Worm (Caenorhabditis elegans) whole organism, late embryonic: Measurements from ENCODE around the gene T24H7.8.
A peak's percentile ranks its signal among the peaks of the same experiment; 100 is the strongest.

ENCODE experiments used
- C08G9.2 ChIP-seq: sonication (generic microtip); optimal IDR thresholded peaks from 2 replicates; lab custom pipeline; 2016; ENCODE audit warnings: mild to moderate bottlenecking, missing genetic modification characterization, moderate library complexity, missing compliant biosample characterization
- C38D4.7 ChIP-seq: fragments of 200-800 bp; sonication (Bioruptor generic); optimal IDR thresholded peaks from 2 replicates; lab custom pipeline; 2018; ENCODE audit warnings: mild to moderate bottlenecking, missing genetic modification characterization, moderate library complexity, missing compliant biosample characterization
- F13H6.1 ChIP-seq: sonication (generic microtip); optimal IDR thresholded peaks from 2 replicates; lab custom pipeline; 2016; ENCODE audit warnings: missing genetic modification characterization, missing compliant biosample characterization
- K02D7.2 ChIP-seq: sonication (generic microtip); optimal IDR thresholded peaks from 2 replicates; lab custom pipeline; 2017; ENCODE audit warnings: mild to moderate bottlenecking, missing genetic modification characterization, missing compliant biosample characterization
- K09A11.1 ChIP-seq: sonication (generic microtip); optimal IDR thresholded peaks from 2 replicates; lab custom pipeline; 2017; ENCODE audit warnings: antibody characterized with exemption, mild to moderate bottlenecking, missing genetic modification characterization, missing compliant biosample characterization; ENCODE audit not compliant: insufficient read depth
- T23F11.4 ChIP-seq: fragments of 200-800 bp; sonication (Bioruptor generic); optimal IDR thresholded peaks from 2 replicates; lab custom pipeline; 2018; ENCODE audit warnings: mild to moderate bottlenecking, missing genetic modification characterization, missing compliant biosample characterization
- Y22D7AL.16 ChIP-seq: sonication (generic microtip); optimal IDR thresholded peaks from 2 replicates; lab custom pipeline; 2016; ENCODE audit warnings: missing genetic modification characterization, missing compliant biosample characterization
- ahr-1 ChIP-seq: sonication (generic microtip); optimal IDR thresholded peaks from 2 replicates; lab custom pipeline; 2016; ENCODE audit warnings: missing genetic modification characterization, missing compliant biosample characterization
- ama-1 ChIP-seq: fragments of 150-350 bp; optimal IDR thresholded peaks from 2 replicates; lab custom pipeline; 2014
- ceh-14 ChIP-seq: sonication (generic microtip); optimal IDR thresholded peaks from 2 replicates; lab custom pipeline; 2016; ENCODE audit warnings: missing genotype, missing genetic modification characterization, missing compliant biosample characterization
- ceh-2 ChIP-seq: sonication (generic microtip); optimal IDR thresholded peaks from 2 replicates; lab custom pipeline; 2016; ENCODE audit warnings: missing genotype, missing genetic modification characterization, missing compliant biosample characterization
- ceh-22 ChIP-seq: sonication (generic microtip); optimal IDR thresholded peaks from 2 replicates; lab custom pipeline; 2017; ENCODE audit warnings: missing biosample characterization, missing genetic modification characterization
- ceh-30 ChIP-seq: fragments of 150-350 bp; optimal IDR thresholded peaks from 2 replicates; lab custom pipeline; 2014; ENCODE audit warnings: missing biosample characterization, missing genetic modification characterization
- ceh-31 ChIP-seq: sonication (generic microtip); optimal IDR thresholded peaks from 2 replicates; lab custom pipeline; 2016; ENCODE audit warnings: missing genetic modification characterization, missing compliant biosample characterization
- ceh-45 ChIP-seq: fragments of 200-800 bp; sonication (Bioruptor generic); IDR thresholded peaks from 2 replicates; pipeline ENCODE4 v1.3.6; 2022; ENCODE audit warnings: missing genetic modification reagents, missing genetic modification characterization, missing compliant biosample characterization
- ceh-48 ChIP-seq: sonication (generic microtip); optimal IDR thresholded peaks from 2 replicates; lab custom pipeline; 2016; ENCODE audit warnings: missing genetic modification characterization, inconsistent platforms, missing compliant biosample characterization
- ceh-6 ChIP-seq: fragments of 200-800 bp; sonication (Bioruptor generic); optimal IDR thresholded peaks from 2 replicates; lab custom pipeline; 2018; ENCODE audit warnings: mild to moderate bottlenecking, missing genetic modification characterization, missing compliant biosample characterization
- ceh-9 ChIP-seq: sonication (generic microtip); optimal IDR thresholded peaks from 2 replicates; lab custom pipeline; 2016; ENCODE audit warnings: mild to moderate bottlenecking, missing genetic modification characterization, inconsistent platforms, missing compliant biosample characterization
- che-1 ChIP-seq: sonication (generic microtip); optimal IDR thresholded peaks from 2 replicates; lab custom pipeline; 2016; ENCODE audit warnings: mild to moderate bottlenecking, missing genetic modification characterization, missing compliant biosample characterization
- dve-1 ChIP-seq: sonication (generic microtip); optimal IDR thresholded peaks from 2 replicates; lab custom pipeline; 2017; ENCODE audit warnings: antibody characterized with exemption, mild to moderate bottlenecking, missing genetic modification characterization, missing compliant biosample characterization
- elt-2 ChIP-seq: sonication (generic microtip); optimal IDR thresholded peaks from 2 replicates; lab custom pipeline; 2016; ENCODE audit warnings: missing genetic modification reagents, missing genetic modification characterization, missing compliant biosample characterization
- elt-4 ChIP-seq: sonication (generic microtip); optimal IDR thresholded peaks from 2 replicates; lab custom pipeline; 2016; ENCODE audit warnings: missing genetic modification characterization, missing compliant biosample characterization
- ets-4 ChIP-seq: sonication (generic microtip); optimal IDR thresholded peaks from 2 replicates; lab custom pipeline; 2016; ENCODE audit warnings: missing genetic modification characterization, missing compliant biosample characterization
- eyg-1 ChIP-seq: sonication (generic microtip); optimal IDR thresholded peaks from 2 replicates; lab custom pipeline; 2016; ENCODE audit warnings: missing genotype, missing genetic modification characterization, missing compliant biosample characterization
- fax-1 ChIP-seq: sonication (generic microtip); optimal IDR thresholded peaks from 2 replicates; lab custom pipeline; 2016; ENCODE audit warnings: missing genotype, missing genetic modification characterization, missing compliant biosample characterization
- fkh-10 ChIP-seq: fragments of 150-350 bp; optimal IDR thresholded peaks from 2 replicates; lab custom pipeline; 2014; ENCODE audit warnings: missing biosample characterization, missing genetic modification reagents, missing genetic modification characterization
- fkh-6 ChIP-seq: sonication (generic microtip); optimal IDR thresholded peaks from 2 replicates; lab custom pipeline; 2016; ENCODE audit warnings: missing genetic modification characterization, missing compliant biosample characterization
- gmeb-2 ChIP-seq: sonication (generic microtip); optimal IDR thresholded peaks from 2 replicates; lab custom pipeline; 2016; ENCODE audit warnings: missing genetic modification characterization, inconsistent platforms, missing compliant biosample characterization
- hlh-15 ChIP-seq: sonication (generic microtip); optimal IDR thresholded peaks from 2 replicates; lab custom pipeline; 2016; ENCODE audit warnings: missing genetic modification characterization, missing compliant biosample characterization
- hlh-30 ChIP-seq: sonication (generic microtip); optimal IDR thresholded peaks from 2 replicates; lab custom pipeline; 2017; ENCODE audit warnings: antibody characterized with exemption, missing genetic modification characterization, missing compliant biosample characterization; ENCODE audit not compliant: insufficient read depth
- hlh-6 ChIP-seq: sonication (generic microtip); optimal IDR thresholded peaks from 2 replicates; lab custom pipeline; 2016; ENCODE audit warnings: missing genotype, missing genetic modification characterization, missing compliant biosample characterization
- hlh-8 ChIP-seq: sonication (generic microtip); optimal IDR thresholded peaks from 2 replicates; lab custom pipeline; 2016; ENCODE audit warnings: missing genotype, missing genetic modification characterization, missing compliant biosample characterization
- lin-11 ChIP-seq: fragments of 200-800 bp; sonication (Bioruptor generic); optimal IDR thresholded peaks from 2 replicates; lab custom pipeline; 2018; ENCODE audit warnings: mild to moderate bottlenecking, missing genetic modification characterization, missing compliant biosample characterization
- madf-2 ChIP-seq: sonication (generic microtip); optimal IDR thresholded peaks from 2 replicates; lab custom pipeline; 2017; ENCODE audit warnings: missing genetic modification characterization, missing compliant biosample characterization
- nfya-1 ChIP-seq: sonication (generic microtip); optimal IDR thresholded peaks from 2 replicates; lab custom pipeline; 2017; ENCODE audit warnings: missing genetic modification characterization, mild to moderate bottlenecking, missing compliant biosample characterization, antibody characterized with exemption, moderate library complexity
- nhr-232 ChIP-seq: sonication (generic microtip); optimal IDR thresholded peaks from 2 replicates; lab custom pipeline; 2016; ENCODE audit warnings: missing genetic modification characterization, missing compliant biosample characterization
- npax-4 ChIP-seq: sonication (generic microtip); optimal IDR thresholded peaks from 2 replicates; lab custom pipeline; 2016; ENCODE audit warnings: missing genetic modification characterization, missing compliant biosample characterization
- odd-2 ChIP-seq: sonication (generic microtip); optimal IDR thresholded peaks from 2 replicates; lab custom pipeline; 2017; ENCODE audit warnings: antibody characterized with exemption, mild to moderate bottlenecking, missing genetic modification characterization, missing compliant biosample characterization
- pag-3 ChIP-seq: sonication (generic microtip); optimal IDR thresholded peaks from 2 replicates; lab custom pipeline; 2016; ENCODE audit warnings: missing compliant biosample characterization, missing genetic modification characterization, borderline replicate concordance
- pax-1 ChIP-seq: fragments of 150-350 bp; optimal IDR thresholded peaks from 2 replicates; lab custom pipeline; 2014; ENCODE audit warnings: missing biosample characterization, missing genetic modification characterization
- pha-2 ChIP-seq: sonication (generic microtip); optimal IDR thresholded peaks from 2 replicates; lab custom pipeline; 2017; ENCODE audit warnings: mild to moderate bottlenecking, missing genetic modification characterization, missing compliant biosample characterization
- pqm-1 ChIP-seq: sonication (generic microtip); optimal IDR thresholded peaks from 2 replicates; lab custom pipeline; 2016; ENCODE audit warnings: missing genetic modification characterization, missing compliant biosample characterization
- pros-1 ChIP-seq: fragments of 150-350 bp; optimal IDR thresholded peaks from 2 replicates; lab custom pipeline; 2014; ENCODE audit warnings: missing biosample characterization, missing genetic modification reagents, missing genetic modification characterization
- rnt-1 ChIP-seq: sonication (generic microtip); optimal IDR thresholded peaks from 2 replicates; lab custom pipeline; 2016; ENCODE audit warnings: missing genetic modification characterization, missing compliant biosample characterization
- sdc-2 ChIP-seq: sonication (generic microtip); optimal IDR thresholded peaks from 2 replicates; lab custom pipeline; 2016; ENCODE audit warnings: missing genotype, missing genetic modification characterization, missing compliant biosample characterization
- sox-2 ChIP-seq: fragments of 200-800 bp; sonication (Bioruptor generic); IDR thresholded peaks from 2 replicates; pipeline ENCODE4 v1.3.6; 2022; ENCODE audit warnings: missing genetic modification reagents, missing genetic modification characterization, missing compliant biosample characterization
- sox-4 ChIP-seq: sonication (generic microtip); optimal IDR thresholded peaks from 2 replicates; lab custom pipeline; 2017; ENCODE audit warnings: mild to moderate bottlenecking, missing genetic modification characterization, inconsistent platforms, missing compliant biosample characterization
- syd-9 ChIP-seq: sonication (generic microtip); optimal IDR thresholded peaks from 2 replicates; lab custom pipeline; 2016; ENCODE audit warnings: mild to moderate bottlenecking, missing genetic modification characterization, moderate library complexity, missing compliant biosample characterization
- tbx-7 ChIP-seq: sonication (generic microtip); optimal IDR thresholded peaks from 2 replicates; lab custom pipeline; 2016; ENCODE audit warnings: missing genotype, missing genetic modification characterization, missing compliant biosample characterization
- ttx-3 ChIP-seq: sonication (generic microtip); optimal IDR thresholded peaks from 2 replicates; lab custom pipeline; 2016; ENCODE audit warnings: missing genetic modification reagents, missing genetic modification characterization, missing compliant biosample characterization
- unc-42 ChIP-seq: sonication (generic microtip); optimal IDR thresholded peaks from 2 replicates; lab custom pipeline; 2016; ENCODE audit warnings: missing genotype, missing genetic modification characterization, missing compliant biosample characterization
- unc-55 ChIP-seq: sonication (generic microtip); optimal IDR thresholded peaks from 2 replicates; lab custom pipeline; 2017; ENCODE audit warnings: missing biosample characterization, missing genetic modification reagents, missing genetic modification characterization
- unc-86 ChIP-seq: sonication (generic microtip); optimal IDR thresholded peaks from 2 replicates; lab custom pipeline; 2016; ENCODE audit warnings: missing genetic modification characterization, missing compliant biosample characterization
- zip-5 ChIP-seq: sonication (generic microtip); optimal IDR thresholded peaks from 2 replicates; lab custom pipeline; 2016; ENCODE audit warnings: missing genetic modification characterization, missing compliant biosample characterization

T24H7.8 gene

DNA sequence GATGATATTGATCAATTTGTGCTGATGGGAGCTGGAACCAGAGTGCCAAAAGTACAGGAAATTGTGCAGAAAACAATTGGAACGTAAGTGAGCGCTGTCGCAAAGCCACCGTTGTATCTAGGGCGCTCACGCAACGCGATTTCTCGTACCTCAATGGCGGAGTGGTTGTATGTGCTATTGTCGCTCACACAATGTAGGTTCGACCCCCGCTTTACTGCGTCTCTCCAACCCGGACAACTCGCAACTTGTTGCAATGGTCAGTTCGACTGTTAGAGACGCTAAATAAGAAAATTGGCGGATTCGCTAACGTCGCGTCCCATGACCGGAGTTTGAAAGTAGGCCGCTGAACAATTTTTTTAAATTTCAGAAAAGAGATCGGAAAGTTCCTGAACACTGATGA, 6.6 kb downstream of the T24H7.8 start:
- TF ChIP-seq ahr-1 (tag; lab: Kevin White, UChicago) (peak; percentile 68), unc-55 (no peak), fkh-10 (GFP tag; lab: Kevin White, UChicago) (no peak), ceh-14 (tag; lab: Kevin White, UChicago) (peak; percentile 24), pag-3 (no peak), npax-4 (tag; lab: Kevin White, UChicago) (peak; percentile 61), dve-1 (tag; lab: Kevin White, UChicago) (peak; percentile 76), ttx-3 (tag; lab: Kevin White, UChicago) (peak; percentile 42), pqm-1 (tag; lab: Kevin White, UChicago) (peak; percentile 20), F13H6.1 (peak; percentile 40), ama-1 (no peak), K09A11.1 (peak; percentile 25), gmeb-2 (tag; lab: Kevin White, UChicago) (peak; percentile 45), ceh-48 (tag; lab: Kevin White, UChicago) (peak; percentile 61), rnt-1 (tag; lab: Kevin White, UChicago) (peak; percentile 42), hlh-8 (no peak), tbx-7 (tag; lab: Kevin White, UChicago) (no peak), fkh-6 (tag; lab: Kevin White, UChicago) (peak; percentile 87), odd-2 (tag; lab: Kevin White, UChicago) (no peak), nfya-1 (tag; lab: Kevin White, UChicago) (no peak), nhr-232 (tag; lab: Kevin White, UChicago) (peak; percentile 75), ceh-22 (tag; lab: Kevin White, UChicago) (no peak), zip-5 (tag; lab: Kevin White, UChicago) (peak; percentile 26), fax-1 (tag; lab: Kevin White, UChicago) (peak; percentile 71), hlh-30 (tag; lab: Kevin White, UChicago) (peak; percentile 74), sox-2 (GFP tag; lab: Robert Waterston, UW) (peak; percentile 71), madf-2 (peak; percentile 70), che-1 (tag; lab: Kevin White, UChicago) (peak; percentile 85), ceh-30 (tag; lab: Kevin White, UChicago) (no peak), sdc-2 (peak; percentile 61), ceh-2 (tag; lab: Kevin White, UChicago) (peak; percentile 79), sox-4 (tag; lab: Kevin White, UChicago) (peak; percentile 79), pha-2 (tag; lab: Kevin White, UChicago) (peak; percentile 52), pax-1 (tag; lab: Kevin White, UChicago) (no peak), unc-42 (tag; lab: Kevin White, UChicago) (peak; percentile 8), ceh-45 (GFP tag; lab: Robert Waterston, UW) (peak; percentile 60), C08G9.2 (tag; lab: Kevin White, UChicago) (peak; percentile 49), ceh-6 (GFP tag; lab: Kevin White, UChicago) (peak; percentile 81), ceh-9 (peak; percentile 38), lin-11 (peak; percentile 73), hlh-6 (tag; lab: Kevin White, UChicago) (peak; percentile 84), hlh-15 (tag; lab: Kevin White, UChicago) (peak; percentile 48), syd-9 (tag; lab: Kevin White, UChicago) (peak; percentile 72), T23F11.4 (GFP tag; lab: Kevin White, UChicago) (peak; percentile 78), eyg-1 (tag; lab: Kevin White, UChicago) (peak; percentile 24), ceh-31 (tag; lab: Kevin White, UChicago) (peak; percentile 74), C38D4.7 (GFP tag; lab: Kevin White, UChicago) (peak; percentile 73), pros-1 (tag; lab: Kevin White, UChicago) (no peak), K02D7.2 (tag; lab: Kevin White, UChicago) (peak; percentile 70), elt-2 (tag; lab: Kevin White, UChicago) (peak; percentile 76), elt-4 (tag; lab: Kevin White, UChicago) (no peak), ets-4 (tag; lab: Kevin White, UChicago) (peak; percentile 47), unc-86 (tag; lab: Kevin White, UChicago) (peak; percentile 48), Y22D7AL.16 (tag; lab: Kevin White, UChicago) (peak; percentile 78)
